Worm (Caenorhabditis elegans): Measurements from ENCODE around the gene tbc-6.
A peak's percentile ranks its signal among the peaks of the same experiment; 100 is the strongest.

The tbc-6 gene

ce11 chrII:6842651-6843118 is 5.2 kb upstream of the tbc-6 start (continued):
- TF ChIP-seq lin-35 (GFP tag; optimal IDR thresholded peaks at IDR 0.05) (peak in 1 of 2 experiments; percentile 69), F16B12.6 (tag; optimal IDR thresholded peaks at IDR 0.05) (no peak), dpl-1 (GFP tag; optimal IDR thresholded peaks at IDR 0.05) (peak in 1 of 3 experiments; percentile 5), mdl-1 (tag; optimal IDR thresholded peaks at IDR 0.05) (peak in 1 of 2 experiments; percentile 78), hlh-4 (tag; optimal IDR thresholded peaks at IDR 0.05) (no peak), unc-30 (tag; optimal IDR thresholded peaks at IDR 0.05) (no peak), unc-62 (GFP tag; optimal IDR thresholded peaks at IDR 0.05) (no peak), lin-13 (GFP tag; optimal IDR thresholded peaks at IDR 0.05) (no peak), unc-98 (GFP tag; IDR thresholded peaks at IDR 0.05) (no peak), sox-4 (tag; optimal IDR thresholded peaks at IDR 0.05) (no peak), zag-1 (tag; optimal IDR thresholded peaks at IDR 0.05) (no peak), ceh-8 (GFP tag; optimal IDR thresholded peaks at IDR 0.05) (no peak), nhr-85 (tag) (peak; percentile 99), ceh-90 (tag; optimal IDR thresholded peaks at IDR 0.05) (no peak), unc-130 (tag; optimal IDR thresholded peaks at IDR 0.05) (no peak), jun-1 (tag; optimal IDR thresholded peaks at IDR 0.05) (peak; percentile 73), sup-37 (GFP tag; optimal IDR thresholded peaks at IDR 0.05) (no peak), aly-2 (tag; optimal IDR thresholded peaks at IDR 0.05) (no peak), lin-15B (tag; optimal IDR thresholded peaks at IDR 0.05) (no peak), alr-1 (tag; optimal IDR thresholded peaks at IDR 0.05; ENCODE audit: borderline replicate concordance) (no peak), swsn-7 (tag; optimal IDR thresholded peaks at IDR 0.05) (peak; percentile 30), skn-1 (tag; optimal IDR thresholded peaks at IDR 0.05) (peak; percentile 35), tbx-2 (tag; optimal IDR thresholded peaks at IDR 0.05) (peak; percentile 85), fkh-10 (GFP tag; optimal IDR thresholded peaks at IDR 0.05) (no peak), ama-1 (optimal IDR thresholded peaks at IDR 0.05) (no peak), elt-2 (tag; optimal IDR thresholded peaks at IDR 0.05) (peak; percentile 98), ztf-4 (tag; optimal IDR thresholded peaks at IDR 0.05) (peak; percentile 40), fkh-4 (tag; optimal IDR thresholded peaks at IDR 0.05; ENCODE audit: borderline replicate concordance) (no peak), tlp-1 (tag; optimal IDR thresholded peaks at IDR 0.05) (peak; percentile 16), mep-1 (tag; optimal IDR thresholded peaks at IDR 0.05) (no peak), fkh-8 (tag; optimal IDR thresholded peaks at IDR 0.05) (peak; percentile 7), ceh-63 (GFP tag; optimal IDR thresholded peaks at IDR 0.05) (no peak), zip-4 (GFP tag; optimal IDR thresholded peaks at IDR 0.05) (no peak), lir-3 (tag; optimal IDR thresholded peaks at IDR 0.05; ENCODE audit: poor library complexity) (peak; percentile 52), xbp-1 (tag; optimal IDR thresholded peaks at IDR 0.05) (peak; percentile 8), nhr-90 (tag; optimal IDR thresholded peaks at IDR 0.05; ENCODE audit: poor library complexity) (peak; percentile 86), pqm-1 (tag; optimal IDR thresholded peaks at IDR 0.05) (peak; percentile 70), ceh-82 (tag; optimal IDR thresholded peaks at IDR 0.05) (peak in 2 of 3 experiments; percentile 7 to 14), aha-1 (tag; optimal IDR thresholded peaks at IDR 0.05) (no peak), Y116A8C.19 (tag; optimal IDR thresholded peaks at IDR 0.05; ENCODE audit: borderline replicate concordance) (no peak), nhr-20 (tag; optimal IDR thresholded peaks at IDR 0.05) (peak; percentile 94), nhr-19 (GFP tag; conservative IDR thresholded peaks at IDR 0.05) (peak; percentile 71), vab-15 (tag; optimal IDR thresholded peaks at IDR 0.05) (no peak), hlh-17 (GFP tag; optimal IDR thresholded peaks at IDR 0.05; ENCODE audit: borderline replicate concordance) (no peak), nhr-71 (tag; optimal IDR thresholded peaks at IDR 0.05) (peak; percentile 94), hpl-2 (GFP tag; optimal IDR thresholded peaks at IDR 0.05) (no peak), rnt-1 (tag; optimal IDR thresholded peaks at IDR 0.05) (peak; percentile 43), efl-1 (optimal IDR thresholded peaks at IDR 0.05) (peak in 1 of 2 experiments; percentile 28), efl-1 (GFP tag; optimal IDR thresholded peaks at IDR 0.05 in 1 of 2) (peak in 1 of 2 experiments; percentile 90), nhr-11 (tag; optimal IDR thresholded peaks at IDR 0.05) (no peak), C16A3.4 (tag; optimal IDR thresholded peaks at IDR 0.05) (peak; percentile 35), nhr-12 (tag; optimal IDR thresholded peaks at IDR 0.05) (no peak), nhr-76 (tag; optimal IDR thresholded peaks at IDR 0.05) (no peak)

Data from whole organism, L1 larva.